Worm (Caenorhabditis elegans) whole organism, late embryonic: Measurements from ENCODE around the gene F57F5.3.

Experiments
- C08G9.2 ChIP-seq: sonication (generic microtip); optimal IDR thresholded peaks from 2 replicates; lab custom pipeline; 2016; ENCODE audit warnings: mild to moderate bottlenecking, missing genetic modification characterization, moderate library complexity, missing compliant biosample characterization
- F13H6.1 ChIP-seq: sonication (generic microtip); optimal IDR thresholded peaks from 2 replicates; lab custom pipeline; 2016; ENCODE audit warnings: missing genetic modification characterization, missing compliant biosample characterization
- K09A11.1 ChIP-seq: sonication (generic microtip); optimal IDR thresholded peaks from 2 replicates; lab custom pipeline; 2017; ENCODE audit warnings: antibody characterized with exemption, mild to moderate bottlenecking, missing genetic modification characterization, missing compliant biosample characterization; ENCODE audit not compliant: insufficient read depth
- T23F11.4 ChIP-seq: fragments of 200-800 bp; sonication (Bioruptor generic); optimal IDR thresholded peaks from 2 replicates; lab custom pipeline; 2018; ENCODE audit warnings: mild to moderate bottlenecking, missing genetic modification characterization, missing compliant biosample characterization
- Y22D7AL.16 ChIP-seq: sonication (generic microtip); optimal IDR thresholded peaks from 2 replicates; lab custom pipeline; 2016; ENCODE audit warnings: missing genetic modification characterization, missing compliant biosample characterization
- ahr-1 ChIP-seq: sonication (generic microtip); optimal IDR thresholded peaks from 2 replicates; lab custom pipeline; 2016; ENCODE audit warnings: missing genetic modification characterization, missing compliant biosample characterization
- ama-1 ChIP-seq: fragments of 150-350 bp; optimal IDR thresholded peaks from 2 replicates; lab custom pipeline; 2014
- ceh-19 ChIP-seq: fragments of 200-800 bp; sonication (Bioruptor generic); optimal IDR thresholded peaks from 2 replicates; lab custom pipeline; 2018; ENCODE audit warnings: mild to moderate bottlenecking, missing genetic modification characterization, missing compliant biosample characterization
- ceh-2 ChIP-seq: sonication (generic microtip); optimal IDR thresholded peaks from 2 replicates; lab custom pipeline; 2016; ENCODE audit warnings: missing genotype, missing genetic modification characterization, missing compliant biosample characterization
- ceh-22 ChIP-seq: sonication (generic microtip); optimal IDR thresholded peaks from 2 replicates; lab custom pipeline; 2017; ENCODE audit warnings: missing biosample characterization, missing genetic modification characterization
- ceh-24 ChIP-seq: sonication (generic microtip); optimal IDR thresholded peaks from 2 replicates; lab custom pipeline; 2016; ENCODE audit warnings: mild to moderate bottlenecking, missing genetic modification characterization, missing compliant biosample characterization
- ceh-30 ChIP-seq: fragments of 150-350 bp; optimal IDR thresholded peaks from 2 replicates; lab custom pipeline; 2014; ENCODE audit warnings: missing biosample characterization, missing genetic modification characterization
- ceh-31 ChIP-seq: sonication (generic microtip); optimal IDR thresholded peaks from 2 replicates; lab custom pipeline; 2016; ENCODE audit warnings: missing genetic modification characterization, missing compliant biosample characterization
- ceh-34 ChIP-seq: sonication (generic microtip); optimal IDR thresholded peaks from 2 replicates; lab custom pipeline; 2016; ENCODE audit warnings: mild to moderate bottlenecking, missing genetic modification characterization, missing compliant biosample characterization
- ceh-9 ChIP-seq: sonication (generic microtip); optimal IDR thresholded peaks from 2 replicates; lab custom pipeline; 2016; ENCODE audit warnings: mild to moderate bottlenecking, missing genetic modification characterization, inconsistent platforms, missing compliant biosample characterization
- che-1 ChIP-seq: sonication (generic microtip); optimal IDR thresholded peaks from 2 replicates; lab custom pipeline; 2016; ENCODE audit warnings: mild to moderate bottlenecking, missing genetic modification characterization, missing compliant biosample characterization
- dmd-4 ChIP-seq: sonication (generic microtip); optimal IDR thresholded peaks from 2 replicates; lab custom pipeline; 2016; ENCODE audit warnings: borderline replicate concordance, missing genetic modification characterization, missing compliant biosample characterization
- dve-1 ChIP-seq: sonication (generic microtip); optimal IDR thresholded peaks from 2 replicates; lab custom pipeline; 2017; ENCODE audit warnings: antibody characterized with exemption, mild to moderate bottlenecking, missing genetic modification characterization, missing compliant biosample characterization
- elt-2 ChIP-seq: sonication (generic microtip); optimal IDR thresholded peaks from 2 replicates; lab custom pipeline; 2016; ENCODE audit warnings: missing genetic modification reagents, missing genetic modification characterization, missing compliant biosample characterization
- elt-4 ChIP-seq: sonication (generic microtip); optimal IDR thresholded peaks from 2 replicates; lab custom pipeline; 2016; ENCODE audit warnings: missing genetic modification characterization, missing compliant biosample characterization
- fax-1 ChIP-seq: sonication (generic microtip); optimal IDR thresholded peaks from 2 replicates; lab custom pipeline; 2016; ENCODE audit warnings: missing genotype, missing genetic modification characterization, missing compliant biosample characterization
- fkh-10 ChIP-seq: fragments of 150-350 bp; optimal IDR thresholded peaks from 2 replicates; lab custom pipeline; 2014; ENCODE audit warnings: missing biosample characterization, missing genetic modification reagents, missing genetic modification characterization
- fkh-6 ChIP-seq: sonication (generic microtip); optimal IDR thresholded peaks from 2 replicates; lab custom pipeline; 2016; ENCODE audit warnings: missing genetic modification characterization, missing compliant biosample characterization
- hlh-15 ChIP-seq: sonication (generic microtip); optimal IDR thresholded peaks from 2 replicates; lab custom pipeline; 2016; ENCODE audit warnings: missing genetic modification characterization, missing compliant biosample characterization
- hlh-30 ChIP-seq: sonication (generic microtip); optimal IDR thresholded peaks from 2 replicates; lab custom pipeline; 2017; ENCODE audit warnings: antibody characterized with exemption, missing genetic modification characterization, missing compliant biosample characterization; ENCODE audit not compliant: insufficient read depth
- hlh-8 ChIP-seq: sonication (generic microtip); optimal IDR thresholded peaks from 2 replicates; lab custom pipeline; 2016; ENCODE audit warnings: missing genotype, missing genetic modification characterization, missing compliant biosample characterization
- lim-6 ChIP-seq: sonication (generic microtip); optimal IDR thresholded peaks from 2 replicates; lab custom pipeline; 2016; ENCODE audit warnings: missing genetic modification characterization, missing compliant biosample characterization
- lin-11 ChIP-seq: fragments of 200-800 bp; sonication (Bioruptor generic); optimal IDR thresholded peaks from 2 replicates; lab custom pipeline; 2018; ENCODE audit warnings: mild to moderate bottlenecking, missing genetic modification characterization, missing compliant biosample characterization
- madf-2 ChIP-seq: sonication (generic microtip); optimal IDR thresholded peaks from 2 replicates; lab custom pipeline; 2017; ENCODE audit warnings: missing genetic modification characterization, missing compliant biosample characterization
- nhr-11 ChIP-seq: fragments of 150-350 bp; optimal IDR thresholded peaks from 2 replicates; lab custom pipeline; 2014; ENCODE audit warnings: missing biosample characterization, missing genetic modification characterization
- npax-4 ChIP-seq: sonication (generic microtip); optimal IDR thresholded peaks from 2 replicates; lab custom pipeline; 2016; ENCODE audit warnings: missing genetic modification characterization, missing compliant biosample characterization
- odd-2 ChIP-seq: sonication (generic microtip); optimal IDR thresholded peaks from 2 replicates; lab custom pipeline; 2017; ENCODE audit warnings: antibody characterized with exemption, mild to moderate bottlenecking, missing genetic modification characterization, missing compliant biosample characterization
- pat-9 ChIP-seq: fragments of 200-800 bp; sonication (Bioruptor generic); optimal IDR thresholded peaks from 2 replicates; lab custom pipeline; 2018; ENCODE audit warnings: mild to moderate bottlenecking, missing genetic modification characterization, moderate library complexity, missing compliant biosample characterization
- pax-1 ChIP-seq: fragments of 150-350 bp; optimal IDR thresholded peaks from 2 replicates; lab custom pipeline; 2014; ENCODE audit warnings: missing biosample characterization, missing genetic modification characterization
- pha-2 ChIP-seq: sonication (generic microtip); optimal IDR thresholded peaks from 2 replicates; lab custom pipeline; 2017; ENCODE audit warnings: mild to moderate bottlenecking, missing genetic modification characterization, missing compliant biosample characterization
- pha-4 ChIP-seq: fragments of 150-350 bp; optimal IDR thresholded peaks from 2 replicates; lab custom pipeline; 2018; ENCODE audit warnings: missing biosample characterization, missing genetic modification reagents, missing genetic modification characterization
- pqm-1 ChIP-seq: sonication (generic microtip); optimal IDR thresholded peaks from 2 replicates; lab custom pipeline; 2016; ENCODE audit warnings: missing genetic modification characterization, missing compliant biosample characterization
- pros-1 ChIP-seq: fragments of 150-350 bp; optimal IDR thresholded peaks from 2 replicates; lab custom pipeline; 2014; ENCODE audit warnings: missing biosample characterization, missing genetic modification reagents, missing genetic modification characterization
- ref-2 ChIP-seq: sonication (generic microtip); optimal IDR thresholded peaks from 2 replicates; lab custom pipeline; 2016; ENCODE audit warnings: missing genetic modification characterization, missing compliant biosample characterization
- rnt-1 ChIP-seq: sonication (generic microtip); optimal IDR thresholded peaks from 2 replicates; lab custom pipeline; 2016; ENCODE audit warnings: missing genetic modification characterization, missing compliant biosample characterization
- sdc-2 ChIP-seq: sonication (generic microtip); optimal IDR thresholded peaks from 2 replicates; lab custom pipeline; 2016; ENCODE audit warnings: missing genotype, missing genetic modification characterization, missing compliant biosample characterization
- sox-2 ChIP-seq: fragments of 200-800 bp; sonication (Bioruptor generic); IDR thresholded peaks from 2 replicates; pipeline ENCODE4 v1.3.6; 2022; ENCODE audit warnings: missing genetic modification reagents, missing genetic modification characterization, missing compliant biosample characterization
- syd-9 ChIP-seq: sonication (generic microtip); optimal IDR thresholded peaks from 2 replicates; lab custom pipeline; 2016; ENCODE audit warnings: mild to moderate bottlenecking, missing genetic modification characterization, moderate library complexity, missing compliant biosample characterization
- tbx-2 ChIP-seq: sonication (generic microtip); optimal IDR thresholded peaks from 2 replicates; lab custom pipeline; 2016; ENCODE audit warnings: missing genetic modification characterization, missing compliant biosample characterization
- ttx-3 ChIP-seq: sonication (generic microtip); optimal IDR thresholded peaks from 2 replicates; lab custom pipeline; 2016; ENCODE audit warnings: missing genetic modification reagents, missing genetic modification characterization, missing compliant biosample characterization
- unc-42 ChIP-seq: sonication (generic microtip); optimal IDR thresholded peaks from 2 replicates; lab custom pipeline; 2016; ENCODE audit warnings: missing genotype, missing genetic modification characterization, missing compliant biosample characterization
- unc-55 ChIP-seq: sonication (generic microtip); optimal IDR thresholded peaks from 2 replicates; lab custom pipeline; 2017; ENCODE audit warnings: missing biosample characterization, missing genetic modification reagents, missing genetic modification characterization
- unc-86 ChIP-seq: sonication (generic microtip); optimal IDR thresholded peaks from 2 replicates; lab custom pipeline; 2016; ENCODE audit warnings: missing genetic modification characterization, missing compliant biosample characterization
- zip-5 ChIP-seq: sonication (generic microtip); optimal IDR thresholded peaks from 2 replicates; lab custom pipeline; 2016; ENCODE audit warnings: missing genetic modification characterization, missing compliant biosample characterization

Gene F57F5.3

DNA sequence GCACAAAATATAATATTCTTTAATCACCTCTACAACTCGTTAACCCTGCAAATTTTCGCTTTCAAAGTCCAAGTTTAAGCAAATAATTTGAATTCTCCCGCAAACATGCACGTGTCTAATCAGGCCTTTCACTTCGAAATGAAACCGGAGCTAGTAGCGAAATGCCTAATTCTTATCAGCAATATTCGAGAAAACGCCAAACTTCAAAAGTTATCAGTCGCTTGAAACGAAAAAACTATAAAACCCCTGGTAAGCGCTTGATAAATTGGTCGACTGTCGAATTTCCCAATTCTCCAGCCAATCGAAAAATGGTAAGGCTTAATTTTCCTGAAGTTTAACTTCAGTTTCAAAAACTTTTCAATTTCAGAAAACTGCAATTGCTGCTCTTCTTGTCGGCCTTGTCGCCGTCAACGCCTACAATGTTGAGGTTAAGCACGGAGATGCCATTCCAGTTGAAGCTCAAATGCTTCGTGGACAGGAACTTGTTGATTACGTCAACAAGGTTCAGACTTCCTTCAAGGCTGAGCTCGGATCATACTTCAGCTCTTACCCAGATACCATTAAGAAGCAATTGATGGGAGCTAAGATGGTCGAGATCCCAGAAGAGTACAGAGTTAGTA, 3.4 kb downstream of the F57F5.3 start, which contains the start of gene cpr-9:
TSS of gene cpr-9 (plus strand) at position 188 of the 620 bp plus-strand sequence.
- TF ChIP-seq elt-2 (tag; lab: Kevin White, UChicago) (peak; percentile 51), unc-86 (tag; lab: Kevin White, UChicago) (no peak), ref-2 (tag; lab: Kevin White, UChicago) (no peak), ahr-1 (tag; lab: Kevin White, UChicago) (no peak)

ce11 chrV:12001747-12002456, 4.5 kb downstream of the F57F5.3 start, which contains the start of gene gcy-33:
Gene gcy-33 (minus strand): TSS chrV:12001797.
- TF ChIP-seq ceh-9 (tag; lab: Kevin White, UChicago) (peak; percentile 80), hlh-15 (tag; lab: Kevin White, UChicago) (peak; percentile 95), ceh-31 (tag; lab: Kevin White, UChicago) (peak; percentile 91), nhr-11 (tag; lab: Kevin White, UChicago) (no peak), npax-4 (tag; lab: Kevin White, UChicago) (peak; percentile 92), lin-11 (tag; lab: Kevin White, UChicago) (peak; percentile 86), pax-1 (tag; lab: Kevin White, UChicago) (no peak), ceh-24 (tag; lab: Kevin White, UChicago) (peak; percentile 84), madf-2 (tag; lab: Kevin White, UChicago) (peak; percentile 94), pat-9 (tag; lab: Kevin White, UChicago) (peak; percentile 93), ceh-30 (tag; lab: Kevin White, UChicago) (peak; percentile 27), pha-4 (no peak), sox-2 (GFP tag; lab: Robert Waterston, UW) (peak; percentile 92), ceh-2 (tag; lab: Kevin White, UChicago) (peak; percentile 94), fax-1 (tag; lab: Kevin White, UChicago) (peak; percentile 88), K09A11.1 (peak; percentile 70), pros-1 (peak; percentile 39), ttx-3 (tag; lab: Kevin White, UChicago) (peak; percentile 93), dmd-4 (tag; lab: Kevin White, UChicago) (peak; percentile 86), F13H6.1 (tag; lab: Kevin White, UChicago) (peak; percentile 89), ceh-22 (tag; lab: Kevin White, UChicago) (no peak), T23F11.4 (peak; percentile 96), syd-9 (peak; percentile 94), fkh-6 (tag; lab: Kevin White, UChicago) (peak; percentile 93), Y22D7AL.16 (tag; lab: Kevin White, UChicago) (peak; percentile 95), unc-42 (tag; lab: Kevin White, UChicago) (peak; percentile 88), zip-5 (tag; lab: Kevin White, UChicago) (peak; percentile 77), hlh-8 (tag; lab: Kevin White, UChicago) (peak; percentile 75), ceh-19 (peak; percentile 95), ceh-34 (tag; lab: Kevin White, UChicago) (peak; percentile 95), ama-1 (no peak), sdc-2 (tag; lab: Kevin White, UChicago) (peak; percentile 90), unc-86 (tag; lab: Kevin White, UChicago) (peak; percentile 97), odd-2 (peak; percentile 52), lim-6 (tag; lab: Kevin White, UChicago) (peak; percentile 68), hlh-30 (tag; lab: Kevin White, UChicago) (peak; percentile 86), che-1 (peak; percentile 93), fkh-10 (GFP tag; lab: Kevin White, UChicago) (peak; percentile 48), rnt-1 (peak; percentile 85), dve-1 (tag; lab: Kevin White, UChicago) (peak; percentile 88), pha-2 (tag; lab: Kevin White, UChicago) (peak; percentile 94), unc-55 (GFP tag; lab: Kevin White, UChicago) (no peak), elt-4 (tag; lab: Kevin White, UChicago) (peak; percentile 90), C08G9.2 (tag; lab: Kevin White, UChicago) (peak; percentile 85), pqm-1 (tag; lab: Kevin White, UChicago) (peak; percentile 93), tbx-2 (tag; lab: Kevin White, UChicago) (peak; percentile 97)
